Fruit fly (Drosophila melanogaster) Kc167 (cell line): ENCODE data around the gene NfI.

ENCODE experiments used
- Myc ChIP-seq: fragments of >200 bp; optimal IDR thresholded peaks from 2 replicates; lab custom pipeline; 2017; ENCODE audit warnings: missing external identifiers
- h ChIP-seq: fragments of >200 bp; optimal IDR thresholded peaks from 3 replicates; lab custom pipeline; 2018; ENCODE audit warnings: missing external identifiers
- psq ChIP-seq: fragments of >200 bp; optimal IDR thresholded peaks from 2 replicates; lab custom pipeline; 2017; ENCODE audit warnings: missing external identifiers

DNA sequence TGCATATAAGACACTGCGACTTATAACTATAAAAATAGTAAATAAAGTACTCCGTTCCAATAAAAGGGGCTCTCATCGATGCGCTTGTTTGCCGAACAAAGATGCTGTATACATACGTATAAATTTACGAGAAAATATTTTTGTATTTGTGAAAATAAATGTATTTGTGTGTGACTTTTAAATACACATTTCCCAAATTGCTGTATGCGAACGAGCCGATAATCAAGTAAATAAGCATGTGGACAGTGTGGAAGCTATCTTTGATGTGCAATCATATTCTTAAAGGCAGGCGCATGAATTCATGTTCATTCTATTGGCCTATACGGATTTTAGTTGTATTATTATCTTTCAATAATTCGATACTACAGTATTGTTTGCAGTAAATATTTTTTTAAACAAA, 45.0 kb downstream of the NfI start:
- TF ChIP-seq psq (no peak), h (lab: Kevin White, UChicago) (no peak), Myc (lab: Kevin White, UChicago) (no peak)
